Worm (Caenorhabditis elegans) whole organism, L1 larva: ENCODE results near the gene K08D12.3.

Source experiments
- aha-1 ChIP-seq: fragments of 150-350 bp; optimal IDR thresholded peaks from 2 replicates; lab custom pipeline; 2014; ENCODE audit warnings: missing biosample characterization, missing genetic modification characterization
- aly-2 ChIP-seq: fragments of 150-350 bp; optimal IDR thresholded peaks from 2 replicates; lab custom pipeline; 2014; ENCODE audit warnings: missing biosample characterization, missing genetic modification characterization
- ama-1 ChIP-seq: fragments of 150-350 bp; optimal IDR thresholded peaks from 2 replicates; lab custom pipeline; 2014
- blmp-1 ChIP-seq: fragments of 150-350 bp; optimal IDR thresholded peaks from 2 replicates; lab custom pipeline; 2014; ENCODE audit warnings: missing biosample characterization, missing genetic modification characterization
- ceh-63 ChIP-seq: fragments of 200-800 bp; sonication (Bioruptor generic); optimal IDR thresholded peaks from 2 replicates; lab custom pipeline; 2018; ENCODE audit warnings: mild to moderate bottlenecking, missing genetic modification characterization, missing compliant biosample characterization
- ceh-8 ChIP-seq: fragments of 200-800 bp; sonication (Bioruptor generic); optimal IDR thresholded peaks from 2 replicates; lab custom pipeline; 2018; ENCODE audit warnings: mild to moderate bottlenecking, missing genetic modification characterization, moderate library complexity, missing compliant biosample characterization
- ceh-88 ChIP-seq: fragments of 200-800 bp; sonication (Bioruptor generic); IDR thresholded peaks from 2 replicates; pipeline ENCODE4 v1.3.6; 2022; ENCODE audit warnings: missing genetic modification characterization, missing compliant biosample characterization
- ces-1 ChIP-seq: fragments of 150-350 bp; optimal IDR thresholded peaks from 2 replicates; lab custom pipeline; 2014; ENCODE audit warnings: missing biosample characterization, missing genetic modification reagents, missing genetic modification characterization
- dpl-1 ChIP-seq, 3 experiments: fragments of 150-350 bp in 2 of 3; sonication (generic microtip) in 1 of 3; optimal IDR thresholded peaks; 2 replicates each; lab custom pipeline; 2014 to 2017; ENCODE audit warnings: missing biosample characterization in 3 of 3, missing genetic modification characterization in 3 of 3, missing genetic modification reagents in 3 of 3
- dsc-1 ChIP-seq: sonication (generic microtip); optimal IDR thresholded peaks from 2 replicates; lab custom pipeline; 2016; ENCODE audit warnings: mild to moderate bottlenecking, missing genetic modification characterization, missing compliant biosample characterization
- efl-1 ChIP-seq, 4 experiments: fragments of 150-350 bp; optimal IDR thresholded peaks in 3 of 4; peaks in 1 of 4; 1 replicate in 1 of 4; 2 replicates in 3 of 4; lab custom pipeline; 2014; ENCODE audit warnings: missing biosample characterization in 2 of 4, missing genetic modification characterization in 2 of 4, missing genetic modification reagents in 2 of 4
- efl-3 ChIP-seq: fragments of 200-800 bp; sonication (Bioruptor generic); optimal IDR thresholded peaks from 2 replicates; lab custom pipeline; 2018; ENCODE audit warnings: mild to moderate bottlenecking, missing genetic modification characterization, missing compliant biosample characterization
- egl-27 ChIP-seq, 2 experiments: fragments of 150-350 bp in 1 of 2; sonication (generic microtip); optimal IDR thresholded peaks; 3 replicates each; lab custom pipeline; 2017 to 2018; ENCODE audit warnings: missing biosample characterization in 2 of 2, missing genetic modification characterization in 2 of 2, missing genetic modification reagents in 2 of 2
- elt-2 ChIP-seq: sonication (generic microtip); optimal IDR thresholded peaks from 2 replicates; lab custom pipeline; 2016; ENCODE audit warnings: missing genetic modification characterization, mild to moderate bottlenecking, inconsistent platforms, missing compliant biosample characterization, missing genetic modification reagents
- elt-3 ChIP-seq, 6 experiments: fragments of 150-350 bp in 1 of 6; sonication (generic microtip); optimal IDR thresholded peaks; 2 replicates each; lab custom pipeline; 2017 to 2018; ENCODE audit warnings: missing biosample characterization in 6 of 6, missing genetic modification characterization in 6 of 6, inconsistent platforms in 1 of 6
- ets-5 ChIP-seq: fragments of 200-800 bp; sonication (Bioruptor generic); IDR thresholded peaks from 2 replicates; pipeline ENCODE4 v1.3.6; 2022; ENCODE audit warnings: missing genetic modification characterization, missing compliant biosample characterization
- fkh-10 ChIP-seq: sonication (generic microtip); optimal IDR thresholded peaks from 2 replicates; lab custom pipeline; 2017; ENCODE audit warnings: missing biosample characterization, missing genetic modification reagents, missing genetic modification characterization
- fkh-8 ChIP-seq: sonication (generic microtip); optimal IDR thresholded peaks from 2 replicates; lab custom pipeline; 2016; ENCODE audit warnings: mild to moderate bottlenecking, missing genetic modification characterization, missing compliant biosample characterization
- grh-1 ChIP-seq: fragments of 200-800 bp; sonication (Bioruptor generic); IDR thresholded peaks from 2 replicates; pipeline ENCODE4 v1.3.6; 2022; ENCODE audit warnings: missing genetic modification reagents, missing genetic modification characterization, missing compliant biosample characterization
- hlh-17 ChIP-seq: fragments of 200-800 bp; sonication (Bioruptor generic); optimal IDR thresholded peaks from 2 replicates; lab custom pipeline; 2018; ENCODE audit warnings: missing genetic modification characterization, mild to moderate bottlenecking, missing compliant biosample characterization, moderate library complexity, borderline replicate concordance
- hlh-4 ChIP-seq: sonication (generic microtip); optimal IDR thresholded peaks from 2 replicates; lab custom pipeline; 2016; ENCODE audit warnings: mild to moderate bottlenecking, missing genetic modification characterization, missing compliant biosample characterization
- lin-35 ChIP-seq, 2 experiments: fragments of 150-350 bp; optimal IDR thresholded peaks; 2 replicates each; lab custom pipeline; 2014; ENCODE audit warnings: missing biosample characterization in 2 of 2, missing genetic modification characterization in 2 of 2, missing genetic modification reagents in 2 of 2
- lin-39 ChIP-seq: fragments of 150-350 bp; optimal IDR thresholded peaks from 2 replicates; lab custom pipeline; 2014; ENCODE audit warnings: missing biosample characterization, missing genetic modification reagents, missing genetic modification characterization
- lir-3 ChIP-seq: sonication (generic microtip); optimal IDR thresholded peaks from 2 replicates; lab custom pipeline; 2016; ENCODE audit warnings: mild to moderate bottlenecking, missing genetic modification characterization, moderate library complexity, missing compliant biosample characterization; ENCODE audit not compliant: poor library complexity
- mdl-1 ChIP-seq, 2 experiments: fragments of 150-350 bp; optimal IDR thresholded peaks; 2 replicates each; lab custom pipeline; 2014 to 2017; ENCODE audit warnings: missing biosample characterization in 2 of 2, missing genetic modification characterization in 2 of 2, inconsistent platforms in 1 of 2
- mef-2 ChIP-seq: fragments of 150-350 bp; optimal IDR thresholded peaks from 2 replicates; lab custom pipeline; 2014; ENCODE audit warnings: missing biosample characterization, missing genetic modification characterization
- nhr-11 ChIP-seq: fragments of 150-350 bp; optimal IDR thresholded peaks from 2 replicates; lab custom pipeline; 2014; ENCODE audit warnings: missing biosample characterization, missing genetic modification characterization
- nhr-12 ChIP-seq: sonication (generic microtip); optimal IDR thresholded peaks from 2 replicates; lab custom pipeline; 2017; ENCODE audit warnings: missing biosample characterization, missing genetic modification characterization
- nhr-19 ChIP-seq: fragments of 200-800 bp; sonication (Bioruptor generic); conservative IDR thresholded peaks from 2 replicates; pipeline ENCODE4 v1.3.6; 2022; ENCODE audit warnings: missing genetic modification characterization, missing compliant biosample characterization
- nhr-20 ChIP-seq: sonication (generic microtip); optimal IDR thresholded peaks from 2 replicates; lab custom pipeline; 2016; ENCODE audit warnings: mild to moderate bottlenecking, missing genetic modification characterization, missing compliant biosample characterization
- nhr-47 ChIP-seq: sonication (generic microtip); optimal IDR thresholded peaks from 2 replicates; lab custom pipeline; 2016; ENCODE audit warnings: mild to moderate bottlenecking, missing genetic modification characterization, moderate library complexity, missing compliant biosample characterization
- nhr-71 ChIP-seq: sonication (generic microtip); optimal IDR thresholded peaks from 2 replicates; lab custom pipeline; 2016; ENCODE audit warnings: mild to moderate bottlenecking, missing genetic modification characterization, moderate library complexity, missing compliant biosample characterization
- nhr-76 ChIP-seq: sonication (generic microtip); optimal IDR thresholded peaks from 2 replicates; lab custom pipeline; 2017; ENCODE audit warnings: missing biosample characterization, missing genetic modification characterization
- nhr-77 ChIP-seq: fragments of 150-350 bp; optimal IDR thresholded peaks from 2 replicates; lab custom pipeline; 2014; ENCODE audit warnings: missing biosample characterization, missing genetic modification characterization
- nhr-84 ChIP-seq: sonication (generic microtip); optimal IDR thresholded peaks from 2 replicates; lab custom pipeline; 2017; ENCODE audit warnings: missing biosample characterization, missing genetic modification characterization
- nhr-85 ChIP-seq: sonication (generic microtip); peaks from one replicate; lab custom pipeline; 2016; ENCODE audit warnings: missing genetic modification characterization, inconsistent platforms, missing compliant biosample characterization
- nhr-90 ChIP-seq: sonication (generic microtip); optimal IDR thresholded peaks from 2 replicates; lab custom pipeline; 2016; ENCODE audit warnings: mild to moderate bottlenecking, missing genetic modification characterization, missing compliant biosample characterization; ENCODE audit not compliant: poor library complexity
- pax-3 ChIP-seq: fragments of 200-800 bp; sonication (Bioruptor generic); optimal IDR thresholded peaks from 2 replicates; lab custom pipeline; 2018; ENCODE audit warnings: mild to moderate bottlenecking, missing genetic modification characterization, moderate library complexity, missing compliant biosample characterization
- pqm-1 ChIP-seq: sonication (generic microtip); optimal IDR thresholded peaks from 3 replicates; lab custom pipeline; 2017; ENCODE audit warnings: missing biosample characterization, missing genetic modification characterization
- snu-23 ChIP-seq: sonication (generic microtip); optimal IDR thresholded peaks from 2 replicates; lab custom pipeline; 2016; ENCODE audit warnings: missing genetic modification characterization, missing compliant biosample characterization
- sup-37 ChIP-seq: fragments of 200-800 bp; sonication (Bioruptor generic); optimal IDR thresholded peaks from 2 replicates; lab custom pipeline; 2018; ENCODE audit warnings: mild to moderate bottlenecking, missing genetic modification characterization, missing compliant biosample characterization
- swsn-7 ChIP-seq: sonication (generic microtip); optimal IDR thresholded peaks from 2 replicates; lab custom pipeline; 2016; ENCODE audit warnings: missing genetic modification characterization, missing compliant biosample characterization
- tbx-2 ChIP-seq: sonication (generic microtip); optimal IDR thresholded peaks from 2 replicates; lab custom pipeline; 2016; ENCODE audit warnings: missing genetic modification characterization, missing compliant biosample characterization
- tlp-1 ChIP-seq: fragments of 150-350 bp; optimal IDR thresholded peaks from 2 replicates; lab custom pipeline; 2014; ENCODE audit warnings: missing biosample characterization, missing genetic modification characterization
- unc-30 ChIP-seq: sonication (generic microtip); optimal IDR thresholded peaks from 2 replicates; lab custom pipeline; 2017; ENCODE audit warnings: missing biosample characterization, missing genetic modification characterization
- unc-86 ChIP-seq: sonication (generic microtip); optimal IDR thresholded peaks from 2 replicates; lab custom pipeline; 2016; ENCODE audit warnings: missing genetic modification characterization, missing compliant biosample characterization
- vab-15 ChIP-seq: sonication (generic microtip); optimal IDR thresholded peaks from 2 replicates; lab custom pipeline; 2017; ENCODE audit warnings: missing genotype, mild to moderate bottlenecking, missing genetic modification characterization, missing compliant biosample characterization
- zag-1 ChIP-seq: fragments of 150-350 bp; optimal IDR thresholded peaks from 2 replicates; lab custom pipeline; 2014; ENCODE audit warnings: missing biosample characterization, missing genetic modification characterization

The K08D12.3 gene

ce11 chrIV:1721610-1722009 is 11.5 kb downstream of the K08D12.3 start:
- no peak for TF ChIP-seq elt-2 (tag; lab: Kevin White, UChicago)
- TF ChIP-seq efl-1 (optimal IDR thresholded peaks at IDR 0.05; lab: Kevin White, UChicago), result no peak
- TF ChIP-seq efl-1 (GFP tag; optimal IDR thresholded peaks at IDR 0.05 in 1 of 2; lab: Kevin White, UChicago), result peak in 1 of 2 experiments; percentile 15
- TF ChIP-seq unc-86 (tag; lab: Kevin White, UChicago), result no peak

ce11 chrIV:1722463-1722862 is 12.4 kb downstream of the K08D12.3 start:
- TF ChIP-seq ceh-8, result peak; percentile 49

ce11 chrIV:1722953-1723352 is 12.9 kb downstream of the K08D12.3 start:
- TF ChIP-seq fkh-10 (GFP tag; lab: Kevin White, UChicago) (no peak), mef-2 (tag; lab: Kevin White, UChicago) (no peak), ceh-88 (GFP tag; lab: Robert Waterston, UW) (no peak), nhr-76 (no peak), lin-35 (GFP tag; optimal IDR thresholded peaks at IDR 0.05; lab: Kevin White, UChicago) (no peak), efl-1 (optimal IDR thresholded peaks at IDR 0.05; lab: Kevin White, UChicago) (no peak), efl-1 (GFP tag; optimal IDR thresholded peaks at IDR 0.05 in 1 of 2; lab: Kevin White, UChicago) (peak in 1 of 2 experiments; percentile 72), ets-5 (no peak), nhr-71 (tag; lab: Kevin White, UChicago) (peak; percentile 25), swsn-7 (no peak), dsc-1 (tag; lab: Kevin White, UChicago) (no peak), unc-30 (tag; lab: Kevin White, UChicago) (no peak), lir-3 (tag; lab: Kevin White, UChicago) (no peak), hlh-17 (GFP tag; lab: Kevin White, UChicago) (no peak), nhr-85 (tag; lab: Kevin White, UChicago) (no peak), hlh-4 (tag; lab: Kevin White, UChicago) (no peak), elt-3 (tag; optimal IDR thresholded peaks at IDR 0.05; lab: Kevin White, UChicago) (peak in 1 of 6 experiments; percentile 18), blmp-1 (no peak), pqm-1 (tag; lab: Kevin White, UChicago) (no peak), nhr-77 (tag; lab: Kevin White, UChicago) (no peak), mdl-1 (tag; optimal IDR thresholded peaks at IDR 0.05; lab: Kevin White, UChicago) (no peak), pax-3 (tag; lab: Kevin White, UChicago) (no peak), nhr-90 (tag; lab: Kevin White, UChicago) (no peak), fkh-8 (tag; lab: Kevin White, UChicago) (no peak), ces-1 (GFP tag; lab: Kevin White, UChicago) (no peak), sup-37 (GFP tag; lab: Kevin White, UChicago) (no peak), nhr-19 (GFP tag; lab: Robert Waterston, UW) (no peak), egl-27 (tag; optimal IDR thresholded peaks at IDR 0.05; lab: Kevin White, UChicago) (no peak), ceh-63 (no peak), nhr-20 (peak; percentile 12), nhr-11 (tag; lab: Kevin White, UChicago) (no peak), tlp-1 (tag; lab: Kevin White, UChicago) (no peak), nhr-84 (no peak), unc-86 (tag; lab: Kevin White, UChicago) (no peak), tbx-2 (no peak), snu-23 (no peak), aha-1 (tag; lab: Kevin White, UChicago) (no peak), zag-1 (tag; lab: Kevin White, UChicago) (no peak), vab-15 (no peak), nhr-47 (tag; lab: Kevin White, UChicago) (peak; percentile 11), nhr-12 (tag; lab: Kevin White, UChicago) (no peak), grh-1 (GFP tag; lab: Robert Waterston, UW) (0 out of 2 replicates have a peak, but pooled peaks have one; percentile 31), efl-3 (no peak), dpl-1 (GFP tag; optimal IDR thresholded peaks at IDR 0.05; lab: Kevin White, UChicago) (no peak), aly-2 (tag; lab: Kevin White, UChicago) (peak; percentile 95), ama-1 (lab: Kevin White, UChicago) (no peak), lin-39 (tag; lab: Kevin White, UChicago) (no peak)
